Worm (Caenorhabditis elegans) whole organism, young adult: ENCODE results near the gene C23H3.5.
A peak's percentile ranks its signal among the peaks of the same experiment; 100 is the strongest.

Experiments
- B0261.1 ChIP-seq: sonication (generic microtip); optimal IDR thresholded peaks from 2 replicates; lab custom pipeline; 2016; ENCODE audit warnings: mild to moderate bottlenecking, missing genetic modification characterization, moderate library complexity, missing compliant biosample characterization
- F22D6.2 ChIP-seq: sonication (generic microtip); optimal IDR thresholded peaks from 2 replicates; lab custom pipeline; 2016; ENCODE audit warnings: mild to moderate bottlenecking, missing genetic modification characterization, missing compliant biosample characterization
- F37B4.10 ChIP-seq: fragments of 200-800 bp; sonication (Bioruptor generic); IDR thresholded peaks from 2 replicates; pipeline ENCODE4 v1.3.6; 2022; ENCODE audit warnings: missing genetic modification characterization, missing compliant biosample characterization
- F39B2.1 ChIP-seq: fragments of 200-800 bp; sonication (Bioruptor generic); IDR thresholded peaks from 2 replicates; pipeline ENCODE4 v1.3.6; 2022; ENCODE audit warnings: missing genetic modification reagents, missing genetic modification characterization, missing compliant biosample characterization
- F57A8.1 ChIP-seq: fragments of 200-800 bp; sonication (Bioruptor generic); optimal IDR thresholded peaks from 2 replicates; lab custom pipeline; 2018; ENCODE audit warnings: mild to moderate bottlenecking, missing genetic modification characterization, moderate library complexity, missing compliant biosample characterization
- K11D2.4 ChIP-seq: fragments of 200-800 bp; sonication (Bioruptor generic); IDR thresholded peaks from 2 replicates; pipeline ENCODE4 v1.3.6; 2022; ENCODE audit warnings: missing genetic modification reagents, missing genetic modification characterization, missing compliant biosample characterization
- T26A5.8 ChIP-seq: sonication (generic microtip); optimal IDR thresholded peaks from 2 replicates; lab custom pipeline; 2016; ENCODE audit warnings: missing genetic modification characterization, missing compliant biosample characterization
- Y53G8AR.9 ChIP-seq: fragments of 200-800 bp; sonication (Bioruptor generic); conservative IDR thresholded peaks from 2 replicates; pipeline ENCODE4 v1.3.6; 2022; ENCODE audit warnings: missing genetic modification reagents, missing genetic modification characterization, missing compliant biosample characterization
- Y56A3A.18 ChIP-seq: fragments of 200-800 bp; sonication (Bioruptor generic); IDR thresholded peaks from 2 replicates; pipeline ENCODE4 v1.3.6; 2022; ENCODE audit warnings: missing genetic modification reagents, missing genetic modification characterization, missing compliant biosample characterization
- bed-2 ChIP-seq: fragments of 200-800 bp; sonication (Bioruptor generic); IDR thresholded peaks from 2 replicates; pipeline ENCODE4 v1.3.6; 2022; ENCODE audit warnings: missing genetic modification reagents, missing genetic modification characterization, missing compliant biosample characterization
- cebp-1 ChIP-seq, 2 experiments: fragments of 200-800 bp in 1 of 2; sonication (Bioruptor generic) in 1 of 2; sonication (generic microtip) in 1 of 2; IDR thresholded peaks in 1 of 2; optimal IDR thresholded peaks in 1 of 2; 2 replicates each; pipeline versions ENCODE4 v1.3.6 to Lab custom; 2017 to 2022; ENCODE audit warnings: missing compliant biosample characterization in 2 of 2, missing genetic modification characterization in 2 of 2, mild to moderate bottlenecking in 1 of 2, missing genetic modification reagents in 1 of 2, moderate library complexity in 1 of 2
- ceh-27 ChIP-seq: fragments of 200-800 bp; sonication (Bioruptor generic); optimal IDR thresholded peaks from 2 replicates; lab custom pipeline; 2018; ENCODE audit warnings: mild to moderate bottlenecking, missing genetic modification characterization, moderate library complexity, missing compliant biosample characterization
- ceh-79 ChIP-seq: sonication (generic microtip); optimal IDR thresholded peaks from 2 replicates; lab custom pipeline; 2017; ENCODE audit warnings: mild to moderate bottlenecking, missing genetic modification characterization, missing compliant biosample characterization
- ceh-91 ChIP-seq: fragments of 200-800 bp; sonication (Bioruptor generic); IDR thresholded peaks from 2 replicates; pipeline ENCODE4 v1.3.6; 2022; ENCODE audit warnings: missing genetic modification reagents, missing genetic modification characterization, missing compliant biosample characterization
- chd-7 ChIP-seq: sonication (generic microtip); optimal IDR thresholded peaks from 2 replicates; lab custom pipeline; 2016; ENCODE audit warnings: mild to moderate bottlenecking, missing genetic modification characterization, moderate library complexity, missing compliant biosample characterization
- die-1 ChIP-seq: sonication (generic microtip); optimal IDR thresholded peaks from 2 replicates; lab custom pipeline; 2016; ENCODE audit warnings: missing genotype, mild to moderate bottlenecking, missing genetic modification characterization, missing compliant biosample characterization
- egl-18 ChIP-seq: fragments of 200-800 bp; sonication (Bioruptor generic); IDR thresholded peaks from 2 replicates; pipeline ENCODE4 v1.3.6; 2022; ENCODE audit warnings: missing genetic modification reagents, missing genetic modification characterization, missing compliant biosample characterization
- fkh-3 ChIP-seq: sonication (generic microtip); optimal IDR thresholded peaks from 2 replicates; lab custom pipeline; 2016; ENCODE audit warnings: mild to moderate bottlenecking, missing genetic modification characterization, missing compliant biosample characterization
- gei-17 ChIP-seq: fragments of 200-800 bp; sonication (Bioruptor generic); optimal IDR thresholded peaks from 2 replicates; lab custom pipeline; 2018; ENCODE audit warnings: mild to moderate bottlenecking, missing genetic modification characterization, missing compliant biosample characterization
- him-1 ChIP-seq: sonication (generic microtip); optimal IDR thresholded peaks from 2 replicates; lab custom pipeline; 2016; ENCODE audit warnings: missing genotype, missing genetic modification reagents, missing genetic modification characterization, missing compliant biosample characterization
- hlh-12 ChIP-seq: sonication (generic microtip); optimal IDR thresholded peaks from 2 replicates; lab custom pipeline; 2016; ENCODE audit warnings: missing genetic modification characterization, missing compliant biosample characterization
- hmg-20 ChIP-seq: fragments of 200-800 bp; sonication (Bioruptor generic); IDR thresholded peaks from 2 replicates; pipeline ENCODE4 v1.3.6; 2022; ENCODE audit warnings: missing genetic modification reagents, missing genetic modification characterization, missing compliant biosample characterization
- hrde-1 ChIP-seq: sonication (generic microtip); optimal IDR thresholded peaks from 2 replicates; lab custom pipeline; 2016; ENCODE audit warnings: missing genetic modification characterization, mild to moderate bottlenecking, missing compliant biosample characterization, moderate library complexity, missing genotype, missing genetic modification reagents, borderline replicate concordance
- let-607 ChIP-seq, 2 experiments: fragments of 200-800 bp in 1 of 2; sonication (Bioruptor generic) in 1 of 2; sonication (generic microtip) in 1 of 2; optimal IDR thresholded peaks; 2 replicates each; lab custom pipeline; 2016 to 2018; ENCODE audit warnings: mild to moderate bottlenecking in 2 of 2, missing compliant biosample characterization in 2 of 2, missing genetic modification characterization in 2 of 2, moderate library complexity in 2 of 2, missing genotype in 1 of 2
- lin-35 ChIP-seq, 3 experiments: fragments of 150-350 bp in 2 of 3; sonication (generic microtip) in 1 of 3; optimal IDR thresholded peaks; 2 replicates each; lab custom pipeline; 2014 to 2018; ENCODE audit warnings: missing biosample characterization in 3 of 3, missing genetic modification characterization in 3 of 3, missing genetic modification reagents in 3 of 3
- lin-40 ChIP-seq: sonication (generic microtip); optimal IDR thresholded peaks from 2 replicates; lab custom pipeline; 2016; ENCODE audit warnings: missing genetic modification characterization, mild to moderate bottlenecking, missing compliant biosample characterization, missing genotype, missing genetic modification reagents
- lir-1 ChIP-seq: fragments of 200-800 bp; sonication (Bioruptor generic); conservative IDR thresholded peaks from 2 replicates; pipeline ENCODE4 v1.3.6; 2022; ENCODE audit warnings: missing genetic modification reagents, missing genetic modification characterization, missing compliant biosample characterization
- lsl-1 ChIP-seq: fragments of 200-800 bp; sonication (Bioruptor generic); optimal IDR thresholded peaks from 2 replicates; lab custom pipeline; 2018; ENCODE audit warnings: mild to moderate bottlenecking, missing genetic modification characterization, moderate library complexity, missing compliant biosample characterization
- madf-3 ChIP-seq: fragments of 200-800 bp; sonication (Bioruptor generic); IDR thresholded peaks from 2 replicates; pipeline ENCODE4 v1.3.6; 2022; ENCODE audit warnings: missing genetic modification reagents, missing genetic modification characterization, missing compliant biosample characterization
- mcd-1 ChIP-seq: fragments of 200-800 bp; sonication (Bioruptor generic); IDR thresholded peaks from 2 replicates; pipeline ENCODE4 v1.3.6; 2022; ENCODE audit warnings: missing genetic modification reagents, missing genetic modification characterization, missing compliant biosample characterization
- nfya-1 ChIP-seq: sonication (generic microtip); optimal IDR thresholded peaks from 2 replicates; lab custom pipeline; 2017; ENCODE audit warnings: antibody characterized with exemption, missing compliant biosample characterization, missing genetic modification characterization, borderline replicate concordance; ENCODE audit not compliant: insufficient read depth
- nfyb-1 ChIP-seq: fragments of 200-800 bp; sonication (Bioruptor generic); IDR thresholded peaks from 2 replicates; pipeline ENCODE4 v1.3.6; 2022; ENCODE audit warnings: missing genetic modification reagents, missing genetic modification characterization, missing compliant biosample characterization
- nhr-27 ChIP-seq: fragments of 200-800 bp; sonication (Bioruptor generic); optimal IDR thresholded peaks from 2 replicates; lab custom pipeline; 2018; ENCODE audit warnings: mild to moderate bottlenecking, missing genetic modification characterization, moderate library complexity, missing compliant biosample characterization
- nhr-80 ChIP-seq: sonication (generic microtip); optimal IDR thresholded peaks from 2 replicates; lab custom pipeline; 2016; ENCODE audit warnings: missing genetic modification characterization, missing compliant biosample characterization
- nhr-90 ChIP-seq: sonication (generic microtip); optimal IDR thresholded peaks from 2 replicates; lab custom pipeline; 2016; ENCODE audit warnings: missing genotype, mild to moderate bottlenecking, missing genetic modification characterization, missing compliant biosample characterization
- rcor-1 ChIP-seq: fragments of 200-800 bp; sonication (Bioruptor generic); IDR thresholded peaks from 2 replicates; pipeline ENCODE4 v1.3.6; 2022; ENCODE audit warnings: missing genetic modification reagents, missing genetic modification characterization, missing compliant biosample characterization
- rec-8 ChIP-seq, 2 experiments: sonication (generic microtip); optimal IDR thresholded peaks; 2 replicates each; lab custom pipeline; 2016; ENCODE audit warnings: mild to moderate bottlenecking in 2 of 2, missing genetic modification characterization in 2 of 2, missing genetic modification reagents in 2 of 2, missing genotype in 2 of 2, missing biosample characterization in 1 of 2, missing compliant biosample characterization in 1 of 2, moderate library complexity in 1 of 2
- repo-1 ChIP-seq: sonication (generic microtip); optimal IDR thresholded peaks from 2 replicates; lab custom pipeline; 2017; ENCODE audit warnings: mild to moderate bottlenecking, missing genetic modification characterization, missing compliant biosample characterization
- snpc-1.1 ChIP-seq: sonication (generic microtip); optimal IDR thresholded peaks from 2 replicates; lab custom pipeline; 2017; ENCODE audit warnings: missing genetic modification characterization, mild to moderate bottlenecking, missing compliant biosample characterization, antibody characterized with exemption, moderate library complexity, missing genotype, missing genetic modification reagents; ENCODE audit not compliant: insufficient read depth
- tbx-9 ChIP-seq: sonication (generic microtip); optimal IDR thresholded peaks from 2 replicates; lab custom pipeline; 2016; ENCODE audit warnings: borderline replicate concordance, missing genetic modification characterization, inconsistent platforms, missing compliant biosample characterization
- tlf-1 ChIP-seq: fragments of 200-800 bp; sonication (Bioruptor generic); optimal IDR thresholded peaks from 2 replicates; lab custom pipeline; 2018; ENCODE audit warnings: mild to moderate bottlenecking, missing genetic modification characterization, missing compliant biosample characterization
- unc-130 ChIP-seq: sonication (generic microtip); optimal IDR thresholded peaks from 2 replicates; lab custom pipeline; 2016; ENCODE audit warnings: missing genetic modification reagents, missing genetic modification characterization, missing compliant biosample characterization
- ztf-18 ChIP-seq: sonication (generic microtip); optimal IDR thresholded peaks from 2 replicates; lab custom pipeline; 2016; ENCODE audit warnings: missing genotype, mild to moderate bottlenecking, missing genetic modification characterization, missing compliant biosample characterization
- ztf-26 ChIP-seq: sonication (generic microtip); optimal IDR thresholded peaks from 2 replicates; lab custom pipeline; 2017; ENCODE audit warnings: missing genetic modification characterization, missing compliant biosample characterization
- ztf-3 ChIP-seq: fragments of 200-800 bp; sonication (Bioruptor generic); optimal IDR thresholded peaks from 2 replicates; lab custom pipeline; 2018; ENCODE audit warnings: mild to moderate bottlenecking, missing genetic modification characterization, missing compliant biosample characterization
- ztf-6 ChIP-seq: fragments of 200-800 bp; sonication (Bioruptor generic); IDR thresholded peaks from 2 replicates; pipeline ENCODE4 v1.3.6; 2022; ENCODE audit warnings: missing genetic modification reagents, missing genetic modification characterization, missing compliant biosample characterization

C23H3.5 gene

ce11 chrII:43640-44039, 3.7 kb upstream of the C23H3.5 start, which contains the start of gene nfyc-1 (continued):
- no peak for TF ChIP-seq nhr-27 (tag; lab: Kevin White, UChicago)
- TF ChIP-seq ztf-18 (tag; lab: Kevin White, UChicago), result no peak
- TF ChIP-seq lir-1, result no peak
- peak; percentile 7 for TF ChIP-seq ceh-27 (GFP tag; lab: Kevin White, UChicago)
- TF ChIP-seq snpc-1.1 (tag; lab: Kevin White, UChicago), result no peak
- no peak for TF ChIP-seq fkh-3 (tag; lab: Kevin White, UChicago)
- TF ChIP-seq T26A5.8 (tag; lab: Kevin White, UChicago), result no peak
- TF ChIP-seq him-1 (tag; lab: Kevin White, UChicago), result no peak
- peak; percentile 41; the same call in 1 of the 2 replicates for TF ChIP-seq rcor-1
- no peak for TF ChIP-seq tlf-1 (GFP tag; lab: Kevin White, UChicago)
- TF ChIP-seq lsl-1 (GFP tag; lab: Kevin White, UChicago), result no peak
- no peak for TF ChIP-seq ztf-26
- no peak for TF ChIP-seq egl-18
- TF ChIP-seq gei-17 (GFP tag; lab: Kevin White, UChicago), result no peak
- peak in 1 of 3 experiments; percentile 57 for TF ChIP-seq lin-35 (GFP tag; optimal IDR thresholded peaks at IDR 0.05; lab: Kevin White, UChicago)
- TF ChIP-seq Y53G8AR.9, result no peak
- TF ChIP-seq K11D2.4, result no peak
- no peak for TF ChIP-seq cebp-1 (GFP tag; IDR thresholded peaks at IDR 0.05; lab: Robert Waterston, UW)
- peak; percentile 10 for TF ChIP-seq cebp-1 (tag; optimal IDR thresholded peaks at IDR 0.05; lab: Kevin White, UChicago)

- TF ChIP-seq tlf-1 (GFP tag; lab: Kevin White, UChicago) (no peak), nhr-80 (no peak), hmg-20 (GFP tag; lab: Robert Waterston, UW) (no peak), die-1 (tag; lab: Kevin White, UChicago) (no peak), bed-2 (GFP tag; lab: Robert Waterston, UW) (no peak), chd-7 (no peak), nfya-1 (tag; lab: Kevin White, UChicago) (no peak), Y56A3A.18 (no peak), nfyb-1 (GFP tag; lab: Robert Waterston, UW) (no peak), F22D6.2 (tag; lab: Kevin White, UChicago) (no peak), rec-8 (tag; optimal IDR thresholded peaks at IDR 0.05; lab: Kevin White, UChicago) (no peak), ceh-79 (no peak), let-607 (tag; optimal IDR thresholded peaks at IDR 0.05; lab: Kevin White, UChicago) (no peak), ztf-26 (no peak), repo-1 (tag; lab: Kevin White, UChicago) (no peak), mcd-1 (GFP tag; lab: Robert Waterston, UW) (no peak), K11D2.4 (no peak), F37B4.10 (no peak), madf-3 (no peak)
These were observed 2.6 kb upstream of the C23H3.5 start, which contains the start of gene rpoa-49 for ce11 chrII:44740-45139. Gene rpoa-49, plus strand, starts transcription at chrII:45040.

ce11 chrII:46116-46515, 1.3 kb upstream of the C23H3.5 start, which contains the start of gene rpt-4:
Gene rpt-4, minus strand, starts transcription at chrII:46216.
- TF ChIP-seq hlh-12 (tag; lab: Kevin White, UChicago) (no peak), hrde-1 (no peak), F57A8.1 (GFP tag; lab: Kevin White, UChicago) (no peak), die-1 (tag; lab: Kevin White, UChicago) (no peak), nhr-90 (tag; lab: Kevin White, UChicago) (no peak), F39B2.1 (GFP tag; lab: Robert Waterston, UW) (no peak), tbx-9 (no peak), rcor-1 (no peak), hmg-20 (GFP tag; lab: Robert Waterston, UW) (no peak), unc-130 (GFP tag; lab: Kevin White, UChicago) (no peak), ztf-3 (GFP tag; lab: Kevin White, UChicago) (no peak), B0261.1 (tag; lab: Kevin White, UChicago) (no peak), nfya-1 (tag; lab: Kevin White, UChicago) (no peak), ztf-6 (GFP tag; lab: Robert Waterston, UW) (no peak), lin-40 (tag; lab: Kevin White, UChicago) (no peak), ceh-91 (GFP tag; lab: Robert Waterston, UW) (no peak)
